Fruit fly (Drosophila melanogaster): ENCODE results near the gene cv-c.

Gene cv-c

dm6 chr3R:14391281-14391680 is 90.2 kb downstream of the cv-c start:
- TF ChIP-seq noc (tag; optimal IDR thresholded peaks at IDR 0.05): no peak

dm6 chr3R:14390465-14390864 is 91.0 kb downstream of the cv-c start:
- TF ChIP-seq noc (tag; optimal IDR thresholded peaks at IDR 0.05): no peak

dm6 chr3R:14389258-14389657 is 92.3 kb downstream of the cv-c start:
- no peak for TF ChIP-seq noc (tag; optimal IDR thresholded peaks at IDR 0.05)

dm6 chr3R:14387840-14388239 is 93.7 kb downstream of the cv-c start:
- no peak for TF ChIP-seq noc (tag; optimal IDR thresholded peaks at IDR 0.05)

dm6 chr3R:14386088-14386822 is 95.3 kb downstream of the cv-c start:
- TF ChIP-seq noc (tag; optimal IDR thresholded peaks at IDR 0.05): no peak

dm6 chr3R:14384502-14384901 is 97.0 kb downstream of the cv-c start:
- no peak for TF ChIP-seq noc (tag; optimal IDR thresholded peaks at IDR 0.05)

- peak; percentile 43 for TF ChIP-seq noc (tag; optimal IDR thresholded peaks at IDR 0.05)
Observed at dm6 chr3R:14382312-14383046, 99.0 kb downstream of the cv-c start.

- no peak for TF ChIP-seq noc (tag; optimal IDR thresholded peaks at IDR 0.05)
Observed at dm6 chr3R:14381599-14381998, 99.9 kb downstream of the cv-c start, which contains the start of gene soti. soti (minus strand) TSS chr3R:14381699.

dm6 chr3R:14373828-14374217 is 107.7 kb downstream of the cv-c start:
- no peak for TF ChIP-seq noc (tag; optimal IDR thresholded peaks at IDR 0.05)

dm6 chr3R:14373192-14373827 is 108.2 kb downstream of the cv-c start:
- peak; percentile 49 for TF ChIP-seq noc (tag; optimal IDR thresholded peaks at IDR 0.05)

- TF ChIP-seq noc (tag; optimal IDR thresholded peaks at IDR 0.05): no peak
Observed at dm6 chr3R:14372815-14373191, 108.7 kb downstream of the cv-c start, which contains the start of gene NK7.1. NK7.1 (minus strand) TSS chr3R:14372951.

- TF ChIP-seq noc (tag; optimal IDR thresholded peaks at IDR 0.05): no peak
Observed at dm6 chr3R:14371133-14371676, 110.3 kb downstream of the cv-c start.

dm6 chr3R:14370199-14370933 is 111.1 kb downstream of the cv-c start:
- TF ChIP-seq noc (tag; optimal IDR thresholded peaks at IDR 0.05): no peak

- peak; percentile 6 for TF ChIP-seq noc (tag; optimal IDR thresholded peaks at IDR 0.05)
Observed at dm6 chr3R:14369481-14370198, 111.9 kb downstream of the cv-c start.

- no peak for TF ChIP-seq noc (tag; optimal IDR thresholded peaks at IDR 0.05)
Observed at dm6 chr3R:14366882-14367281, 114.6 kb downstream of the cv-c start.

Measured in whole organism, larva.